Fruit fly (Drosophila melanogaster) whole organism, embryonic: ENCODE data around the gene CG42789.

Experiments
- BEAF-32 ChIP-seq: fragments of 200-800 bp; sonication (Bioruptor generic); optimal IDR thresholded peaks from 3 replicates; lab custom pipeline; 2017; ENCODE audit warnings: missing biosample characterization, missing genetic modification characterization, mild to moderate bottlenecking, moderate library complexity, missing genetic modification reagents
- CG11247 ChIP-seq: fragments of 200-800 bp; sonication (Bioruptor generic); IDR thresholded peaks from 2 replicates; pipeline ENCODE4 v1.3.6; 2022; ENCODE audit warnings: missing biosample characterization, missing genetic modification characterization
- CG11398 ChIP-seq: fragments of 200-800 bp; sonication (Bioruptor generic); optimal IDR thresholded peaks from 2 replicates; lab custom pipeline; 2016; ENCODE audit warnings: missing biosample characterization, missing genetic modification characterization
- CG11456 ChIP-seq: fragments of 200-800 bp; sonication (Bioruptor generic); IDR thresholded peaks from 3 replicates; pipeline ENCODE4 v1.3.6; 2022; ENCODE audit warnings: missing biosample characterization, missing genetic modification characterization
- CG12104 ChIP-seq: fragments of 200-800 bp; sonication (Bioruptor generic); optimal IDR thresholded peaks from 3 replicates; lab custom pipeline; 2016; ENCODE audit warnings: missing biosample characterization, missing genetic modification characterization
- CG12769 ChIP-seq: fragments of 200-800 bp; sonication (Bioruptor generic); optimal IDR thresholded peaks from 2 replicates; lab custom pipeline; 2019; ENCODE audit warnings: missing biosample characterization, mild to moderate bottlenecking, missing genetic modification characterization, moderate library complexity
- CG15479 ChIP-seq: fragments of 200-800 bp; sonication (Bioruptor generic); optimal IDR thresholded peaks from 3 replicates; lab custom pipeline; 2019; ENCODE audit warnings: missing biosample characterization, mild to moderate bottlenecking, missing genetic modification characterization, moderate library complexity
- CG18599 ChIP-seq: fragments of 200-800 bp; sonication (Bioruptor generic); optimal IDR thresholded peaks from 3 replicates; lab custom pipeline; 2017; ENCODE audit warnings: missing biosample characterization, missing genetic modification characterization, mild to moderate bottlenecking, moderate library complexity, missing genetic modification reagents
- CG2678 ChIP-seq: fragments of 200-800 bp; sonication (Bioruptor generic); optimal IDR thresholded peaks from 3 replicates; lab custom pipeline; 2019; ENCODE audit warnings: missing biosample characterization, mild to moderate bottlenecking, missing genetic modification characterization, moderate library complexity
- CG32767 ChIP-seq: fragments of 200-800 bp; sonication (Bioruptor generic); IDR thresholded peaks from 2 replicates; pipeline ENCODE4 v1.3.6; 2022; ENCODE audit warnings: missing biosample characterization, missing genetic modification characterization
- CG32772 ChIP-seq: fragments of 200-800 bp; sonication (Bioruptor generic); IDR thresholded peaks from 2 replicates; pipeline ENCODE4 v1.3.6; 2022; ENCODE audit warnings: missing biosample characterization, missing genetic modification characterization
- CG34376 ChIP-seq: fragments of 200-800 bp; sonication (Bioruptor generic); optimal IDR thresholded peaks from 2 replicates; lab custom pipeline; 2018; ENCODE audit warnings: missing biosample characterization, mild to moderate bottlenecking, missing genetic modification characterization
- CG42726 ChIP-seq: fragments of 200-800 bp; sonication (Bioruptor generic); IDR thresholded peaks from 2 replicates; pipeline ENCODE4 v1.3.6; 2022; ENCODE audit warnings: missing biosample characterization, missing genetic modification characterization; ENCODE audit not compliant: partially characterized antibody
- CG4282 ChIP-seq: fragments of 200-800 bp; sonication (Bioruptor generic); optimal IDR thresholded peaks from 2 replicates; lab custom pipeline; 2016; ENCODE audit warnings: missing biosample characterization, missing genetic modification characterization
- CG4617 ChIP-seq: fragments of 200-800 bp; sonication (Bioruptor generic); optimal IDR thresholded peaks from 3 replicates; lab custom pipeline; 2016; ENCODE audit warnings: missing biosample characterization, missing genetic modification characterization, borderline replicate concordance
- CG6683 ChIP-seq: fragments of 200-800 bp; sonication (Bioruptor generic); optimal IDR thresholded peaks from 2 replicates; lab custom pipeline; 2017; ENCODE audit warnings: missing biosample characterization, mild to moderate bottlenecking, missing genetic modification characterization, missing genetic modification reagents
- CG7987 ChIP-seq: fragments of 200-800 bp; sonication (Bioruptor generic); optimal IDR thresholded peaks from 2 replicates; lab custom pipeline; 2018; ENCODE audit warnings: missing biosample characterization, mild to moderate bottlenecking, missing genetic modification characterization, moderate library complexity
- CG8359 ChIP-seq: fragments of 200-800 bp; sonication (Bioruptor generic); optimal IDR thresholded peaks from 2 replicates; lab custom pipeline; 2017; ENCODE audit warnings: missing biosample characterization, mild to moderate bottlenecking, missing genetic modification characterization, borderline replicate concordance
- Fer1 ChIP-seq: fragments of 200-800 bp; sonication (Bioruptor generic); optimal IDR thresholded peaks from 2 replicates; lab custom pipeline; 2017; ENCODE audit warnings: missing biosample characterization, mild to moderate bottlenecking, missing genetic modification characterization
- GATAe ChIP-seq: fragments of 200-800 bp; sonication (Bioruptor generic); conservative IDR thresholded peaks from 2 replicates; pipeline ENCODE4 v1.3.6; 2022; ENCODE audit warnings: missing biosample characterization, missing genetic modification characterization
- Gsc ChIP-seq: fragments of 200-800 bp; sonication (Bioruptor generic); IDR thresholded peaks from 2 replicates; pipeline ENCODE4 v1.3.6; 2022; ENCODE audit warnings: missing biosample characterization, missing genetic modification characterization
- H15 ChIP-seq: fragments of 200-800 bp; sonication (Bioruptor generic); IDR thresholded peaks from 3 replicates; pipeline ENCODE4 v1.3.6; 2022; ENCODE audit warnings: missing biosample characterization, missing genetic modification characterization
- HLHmδ ChIP-seq: fragments of 200-800 bp; sonication (Bioruptor generic); optimal IDR thresholded peaks from 2 replicates; lab custom pipeline; 2018; ENCODE audit warnings: missing biosample characterization, mild to moderate bottlenecking, missing genetic modification characterization, moderate library complexity
- Kr ChIP-seq: fragments of 200-800 bp; sonication (Bioruptor generic); optimal IDR thresholded peaks from 2 replicates; lab custom pipeline; 2017; ENCODE audit warnings: missing biosample characterization, mild to moderate bottlenecking, missing genetic modification characterization
- NC2β ChIP-seq: fragments of 200-800 bp; sonication (Bioruptor generic); optimal IDR thresholded peaks from 2 replicates; lab custom pipeline; 2016; ENCODE audit warnings: missing biosample characterization, missing genetic modification characterization
- Nf-YB ChIP-seq: fragments of 200-800 bp; sonication (Bioruptor generic); optimal IDR thresholded peaks from 3 replicates; lab custom pipeline; 2019; ENCODE audit warnings: missing biosample characterization, mild to moderate bottlenecking, missing genetic modification characterization, moderate library complexity
- Oli ChIP-seq: fragments of 200-800 bp; sonication (Bioruptor generic); optimal IDR thresholded peaks from 2 replicates; lab custom pipeline; 2018; ENCODE audit warnings: missing biosample characterization, mild to moderate bottlenecking, missing genetic modification characterization, moderate library complexity
- Sin3A ChIP-seq: fragments of >200 bp; optimal IDR thresholded peaks from 2 replicates; lab custom pipeline; 2018
- Sox102F ChIP-seq: fragments of 200-800 bp; sonication (Bioruptor generic); optimal IDR thresholded peaks from 2 replicates; lab custom pipeline; 2018; ENCODE audit warnings: missing biosample characterization, mild to moderate bottlenecking, missing genetic modification characterization, moderate library complexity
- Xrp1 ChIP-seq: fragments of 200-800 bp; sonication (Bioruptor generic); IDR thresholded peaks from 2 replicates; pipeline ENCODE4 v1.3.6; 2022; ENCODE audit warnings: missing biosample characterization, missing genetic modification characterization
- aop ChIP-seq: fragments of 200-800 bp; sonication (Bioruptor generic); IDR thresholded peaks from 2 replicates; pipeline ENCODE4 v1.3.6; 2022; ENCODE audit warnings: missing biosample characterization, missing genetic modification characterization
- bsh ChIP-seq, 2 experiments: fragments of 200-800 bp; sonication (Bioruptor generic); optimal IDR thresholded peaks; 2 replicates each; lab custom pipeline; 2017 to 2018; ENCODE audit warnings: mild to moderate bottlenecking in 2 of 2, missing biosample characterization in 2 of 2, missing genetic modification characterization in 2 of 2, moderate library complexity in 1 of 2
- chinmo ChIP-seq: fragments of 200-800 bp; sonication (Bioruptor generic); IDR thresholded peaks from 4 replicates; pipeline ENCODE4 v1.3.6; 2022; ENCODE audit warnings: missing biosample characterization, missing genetic modification characterization; ENCODE audit not compliant: partially characterized antibody
- corto ChIP-seq: fragments of 200-800 bp; sonication (Bioruptor generic); optimal IDR thresholded peaks from 2 replicates; lab custom pipeline; 2016; ENCODE audit warnings: missing biosample characterization, mild to moderate bottlenecking, missing genetic modification characterization, moderate library complexity
- crp ChIP-seq, 2 experiments: fragments of 200-800 bp; sonication (Bioruptor generic); optimal IDR thresholded peaks; 2 replicates in 1 of 2; 3 replicates in 1 of 2; lab custom pipeline; 2017; ENCODE audit warnings: missing biosample characterization in 2 of 2, missing genetic modification characterization in 2 of 2, mild to moderate bottlenecking in 1 of 2, moderate library complexity in 1 of 2
- eve ChIP-seq, 2 experiments: fragments of >200 bp; optimal IDR thresholded peaks; 2 replicates each; lab custom pipeline; 2017; ENCODE audit warnings: missing biosample characterization in 2 of 2, missing genetic modification characterization in 2 of 2
- fd96Cb ChIP-seq: fragments of 200-800 bp; sonication (Bioruptor generic); optimal IDR thresholded peaks from 2 replicates; lab custom pipeline; 2018; ENCODE audit warnings: missing biosample characterization, mild to moderate bottlenecking, missing genetic modification characterization, moderate library complexity
- fru ChIP-seq: fragments of >200 bp; optimal IDR thresholded peaks from 2 replicates; lab custom pipeline; 2017
- ind ChIP-seq: fragments of 200-800 bp; sonication (Bioruptor generic); optimal IDR thresholded peaks from 3 replicates; lab custom pipeline; 2016; ENCODE audit warnings: missing biosample characterization, missing genetic modification characterization
- knrl ChIP-seq: fragments of 200-800 bp; sonication (Bioruptor generic); IDR thresholded peaks from 3 replicates; pipeline ENCODE4 v1.3.6; 2022; ENCODE audit warnings: missing biosample characterization, missing genetic modification characterization; ENCODE audit not compliant: partially characterized antibody
- nom ChIP-seq: fragments of 200-800 bp; sonication (Bioruptor generic); optimal IDR thresholded peaks from 2 replicates; lab custom pipeline; 2017; ENCODE audit warnings: missing biosample characterization, missing genetic modification characterization, mild to moderate bottlenecking, moderate library complexity, missing genetic modification reagents
- onecut ChIP-seq: fragments of 200-800 bp; sonication (Bioruptor generic); IDR thresholded peaks from 2 replicates; pipeline ENCODE4 v1.3.6; 2022; ENCODE audit warnings: missing biosample characterization, missing genetic modification characterization
- otp ChIP-seq: fragments of 200-800 bp; sonication (Bioruptor generic); IDR thresholded peaks from 3 replicates; pipeline ENCODE4, ENCODE4 v1.3.6; 2022; ENCODE audit warnings: missing biosample characterization, missing genetic modification characterization
- peb ChIP-seq: fragments of 200-800 bp; sonication (Bioruptor generic); IDR thresholded peaks from 2 replicates; pipeline ENCODE4 v1.3.6; 2022; ENCODE audit warnings: missing biosample characterization, missing genetic modification characterization
- salm ChIP-seq: fragments of 200-800 bp; sonication (Bioruptor generic); optimal IDR thresholded peaks from 2 replicates; lab custom pipeline; 2018; ENCODE audit warnings: missing biosample characterization, mild to moderate bottlenecking, missing genetic modification characterization
- schlank ChIP-seq: fragments of 200-800 bp; sonication (Bioruptor generic); optimal IDR thresholded peaks from 2 replicates; lab custom pipeline; 2018; ENCODE audit warnings: missing biosample characterization, mild to moderate bottlenecking, missing genetic modification characterization
- seq ChIP-seq: fragments of 200-800 bp; sonication (Bioruptor generic); IDR thresholded peaks from 2 replicates; pipeline ENCODE4 v1.3.6; 2022; ENCODE audit warnings: missing biosample characterization, missing genetic modification characterization
- slbo ChIP-seq: fragments of 200-800 bp; sonication (Bioruptor generic); IDR thresholded peaks from 2 replicates; pipeline ENCODE4 v1.3.6; 2022; ENCODE audit warnings: missing biosample characterization, missing genetic modification characterization
- zen2 ChIP-seq: fragments of 200-800 bp; sonication (Bioruptor generic); IDR thresholded peaks from 3 replicates; pipeline ENCODE4 v1.3.6; 2022; ENCODE audit warnings: missing biosample characterization, missing genetic modification characterization; ENCODE audit not compliant: partially characterized antibody

CG42789 gene

DNA sequence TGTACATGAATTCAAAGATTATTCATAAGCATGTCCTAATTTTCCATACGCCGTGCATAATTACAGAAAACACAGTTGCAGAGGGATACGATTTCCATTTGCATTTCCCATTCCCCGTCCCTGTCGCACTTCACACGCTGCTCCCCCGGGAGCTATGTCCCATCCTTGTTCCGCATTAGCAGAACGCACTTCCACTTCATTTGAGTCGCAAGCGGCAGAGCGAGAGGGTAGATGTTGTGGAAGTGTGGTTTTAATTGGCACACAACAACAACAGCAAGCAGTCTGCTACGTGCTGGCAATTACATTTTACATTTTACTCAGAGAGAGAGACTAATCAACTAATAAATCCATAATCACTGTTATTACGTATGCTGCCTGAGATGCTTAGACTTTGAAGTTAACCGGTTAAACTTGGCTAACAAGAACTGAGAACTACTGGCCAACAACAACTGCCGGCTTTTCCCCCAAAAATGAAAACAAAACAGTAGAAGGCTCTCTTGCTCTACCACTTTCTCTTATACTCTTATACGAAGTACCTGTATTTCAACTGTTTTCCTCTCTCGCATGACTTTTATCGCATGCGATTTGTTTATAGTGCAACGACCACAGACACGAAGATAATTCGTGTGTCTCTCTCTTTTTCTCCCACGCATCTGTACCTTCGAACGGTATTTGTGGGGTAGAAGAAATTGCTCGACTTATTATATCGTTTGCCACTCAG is 13.9 kb upstream of the CG42789 start (continued):
- no peak for TF ChIP-seq onecut (GFP tag; lab: Robert Waterston, UW)
- TF ChIP-seq BEAF-32 (GFP tag; lab: Kevin White, UChicago): no peak
- no peak for TF ChIP-seq Nf-YB
- TF ChIP-seq peb (GFP tag; lab: Robert Waterston, UW): no peak
- no peak for TF ChIP-seq ind (GFP tag; lab: Kevin White, UChicago)
- no peak for TF ChIP-seq bsh (GFP tag; optimal IDR thresholded peaks at IDR 0.05; lab: Kevin White, UChicago)
- no peak for TF ChIP-seq Sox102F (GFP tag; lab: Kevin White, UChicago)
- TF ChIP-seq CG2678 (tag; lab: Kevin White, UChicago): no peak
- no peak for TF ChIP-seq seq
- TF ChIP-seq CG11456: no peak
- TF ChIP-seq salm: no peak
- no peak for TF ChIP-seq Kr (GFP tag; lab: Kevin White, UChicago)
- TF ChIP-seq NC2β (GFP tag; lab: Kevin White, UChicago): no peak
- TF ChIP-seq Oli (tag; lab: Kevin White, UChicago): no peak
- no peak for TF ChIP-seq CG18599 (GFP tag; lab: Kevin White, UChicago)
- TF ChIP-seq chinmo (GFP tag; lab: Robert Waterston, UW): peak; percentile 84; the same call in 2 of the 4 replicates
- TF ChIP-seq GATAe (GFP tag; lab: Robert Waterston, UW): no peak
- no peak for TF ChIP-seq Sin3A (lab: Kevin White, UChicago)
- no peak for TF ChIP-seq CG11247 (GFP tag; lab: Robert Waterston, UW)
- peak in 1 of 2 experiments; percentile 39 for TF ChIP-seq eve (GFP tag; optimal IDR thresholded peaks at IDR 0.05; lab: Kevin White, UChicago)
- TF ChIP-seq nom: no peak
- TF ChIP-seq CG11398: no peak
- no peak for TF ChIP-seq CG4617
- peak; percentile 87 for TF ChIP-seq CG12769
- TF ChIP-seq CG7987 (GFP tag; lab: Kevin White, UChicago): no peak
- no peak for TF ChIP-seq crp (GFP tag; optimal IDR thresholded peaks at IDR 0.05; lab: Kevin White, UChicago)
- TF ChIP-seq CG6683: no peak
- no peak for TF ChIP-seq Xrp1 (GFP tag; lab: Robert Waterston, UW)
- TF ChIP-seq CG32767 (GFP tag; lab: Robert Waterston, UW): no peak
- TF ChIP-seq otp (GFP tag; lab: Robert Waterston, UW): 0 out of 3 replicates have a peak, but pooled peaks have one; percentile 32
- TF ChIP-seq zen2 (GFP tag; lab: Robert Waterston, UW): 0 out of 3 replicates have a peak, but pooled peaks have one; percentile 31
- no peak for TF ChIP-seq CG8359 (GFP tag; lab: Kevin White, UChicago)
- no peak for TF ChIP-seq H15 (GFP tag; lab: Robert Waterston, UW)
- no peak for TF ChIP-seq Fer1 (GFP tag; lab: Kevin White, UChicago)
- TF ChIP-seq schlank (tag; lab: Kevin White, UChicago): no peak
- no peak for TF ChIP-seq Gsc (GFP tag; lab: Robert Waterston, UW)
- TF ChIP-seq slbo (GFP tag; lab: Robert Waterston, UW): no peak
- TF ChIP-seq HLHmδ (GFP tag; lab: Kevin White, UChicago): no peak
- TF ChIP-seq fd96Cb (tag; lab: Kevin White, UChicago): no peak
- TF ChIP-seq CG12104 (GFP tag; lab: Kevin White, UChicago): no peak
- TF ChIP-seq knrl (GFP tag; lab: Robert Waterston, UW): no peak
- TF ChIP-seq corto (GFP tag; lab: Kevin White, UChicago): no peak
- TF ChIP-seq aop (GFP tag; lab: Robert Waterston, UW): peak; percentile 25; the same call in 1 of the 2 replicates
- TF ChIP-seq CG32772 (GFP tag; lab: Robert Waterston, UW): no peak
- TF ChIP-seq fru (lab: Kevin White, UChicago): no peak
- TF ChIP-seq CG15479 (GFP tag; lab: Kevin White, UChicago): no peak
- TF ChIP-seq CG42726: no peak
- TF ChIP-seq CG4282 (GFP tag; lab: Kevin White, UChicago): no peak
- no peak for TF ChIP-seq CG34376
